Fruit fly (Drosophila melanogaster): Measurements from ENCODE around the gene Acsx2.

Gene Acsx2

dm6 chr3R:19790805-19791572 lies 12.4 kb downstream of the Acsx2 start (continued):
- TF ChIP-seq grau (tag; optimal IDR thresholded peaks at IDR 0.05) (no peak), ara (GFP tag; IDR thresholded peaks at IDR 0.05) (no peak), vvl (GFP tag; IDR thresholded peaks at IDR 0.05) (peak; percentile 53; the same call in 1 of the 2 replicates), CG12744 (GFP tag; optimal IDR thresholded peaks at IDR 0.05) (no peak), CG9727 (GFP tag; optimal IDR thresholded peaks at IDR 0.05) (no peak), sug (tag; optimal IDR thresholded peaks at IDR 0.05) (no peak), CG11695 (GFP tag; IDR thresholded peaks at IDR 0.05) (no peak), dysf (GFP tag; IDR thresholded peaks at IDR 0.05) (no peak), CG15073 (GFP tag; optimal IDR thresholded peaks at IDR 0.05) (no peak), CG3995 (GFP tag; optimal IDR thresholded peaks at IDR 0.05) (no peak), CG13624 (GFP tag; optimal IDR thresholded peaks at IDR 0.05) (no peak), CG11456 (GFP tag; IDR thresholded peaks at IDR 0.05) (no peak), Pdp1 (GFP tag; optimal IDR thresholded peaks at IDR 0.05) (peak in 1 of 2 experiments; percentile 94), zen2 (GFP tag; IDR thresholded peaks at IDR 0.05; ENCODE audit: partially characterized antibody) (peak; percentile 73; the same call in 2 of the 3 replicates), Hr51 (GFP tag; optimal IDR thresholded peaks at IDR 0.05) (no peak), CG11085 (GFP tag; IDR thresholded peaks at IDR 0.05) (no peak), CG8290 (GFP tag; optimal IDR thresholded peaks at IDR 0.05) (no peak), CG8290 (tag; optimal IDR thresholded peaks at IDR 0.05) (no peak), caup (GFP tag; optimal IDR thresholded peaks at IDR 0.05; ENCODE audit: severe bottlenecking) (no peak), eve (GFP tag; optimal IDR thresholded peaks at IDR 0.05) (peak in 1 of 2 experiments; percentile 53), Scr (GFP tag; IDR thresholded peaks at IDR 0.05; ENCODE audit: partially characterized antibody) (peak; percentile 79), dmrt11E (tag; optimal IDR thresholded peaks at IDR 0.05) (no peak), CG2129 (GFP tag; IDR thresholded peaks at IDR 0.05; ENCODE audit: partially characterized antibody) (no peak), en (GFP tag; optimal IDR thresholded peaks at IDR 0.05) (no peak), cwo (GFP tag; optimal IDR thresholded peaks at IDR 0.05) (no peak), fd102C (GFP tag; optimal IDR thresholded peaks at IDR 0.05) (peak; percentile 25), Atf-2 (GFP tag; optimal IDR thresholded peaks at IDR 0.05) (no peak), inv (GFP tag; IDR thresholded peaks at IDR 0.05; ENCODE audit: partially characterized antibody) (peak; percentile 63), Optix (GFP tag; IDR thresholded peaks at IDR 0.05) (no peak), Fer3 (tag; optimal IDR thresholded peaks at IDR 0.05) (no peak), amos (GFP tag; IDR thresholded peaks at IDR 0.05; ENCODE audit: partially characterized antibody) (peak; percentile 85), CG14860 (GFP tag; IDR thresholded peaks at IDR 0.05; ENCODE audit: partially characterized antibody) (peak; percentile 90), dati (GFP tag; IDR thresholded peaks at IDR 0.05) (no peak), CG32772 (GFP tag; IDR thresholded peaks at IDR 0.05) (no peak), oc (tag; optimal IDR thresholded peaks at IDR 0.05) (peak; percentile 45), abd-A (tag; optimal IDR thresholded peaks at IDR 0.05) (no peak), lilli (GFP tag; optimal IDR thresholded peaks at IDR 0.05) (no peak), Rfx (GFP tag; IDR thresholded peaks at IDR 0.05) (no peak), gcm (GFP tag; optimal IDR thresholded peaks at IDR 0.05) (no peak), CG30403 (GFP tag; optimal IDR thresholded peaks at IDR 0.05) (no peak), sna (GFP tag; IDR thresholded peaks at IDR 0.05; ENCODE audit: partially characterized antibody) (peak; percentile 65), CG1647 (GFP tag; optimal IDR thresholded peaks at IDR 0.05) (no peak), CG4707 (GFP tag; optimal IDR thresholded peaks at IDR 0.05) (no peak), hb (GFP tag; IDR thresholded peaks at IDR 0.05; ENCODE audit: partially characterized antibody) (peak; percentile 83), crp (GFP tag; optimal IDR thresholded peaks at IDR 0.05) (no peak), bbx (GFP tag; IDR thresholded peaks at IDR 0.05; ENCODE audit: partially characterized antibody) (peak; percentile 92), CG34422 (GFP tag; IDR thresholded peaks at IDR 0.05) (no peak), vnd (GFP tag; IDR thresholded peaks at IDR 0.05; ENCODE audit: partially characterized antibody) (peak; percentile 78; the same call in 2 of the 3 replicates)
